Fruit fly (Drosophila melanogaster): ENCODE results near the gene CG15468.

- no peak for TF ChIP-seq Camta (GFP tag; optimal IDR thresholded peaks at IDR 0.05)
- no peak for TF ChIP-seq CG10431 (GFP tag; optimal IDR thresholded peaks at IDR 0.05)
- no peak for TF ChIP-seq CG30431 (GFP tag; optimal IDR thresholded peaks at IDR 0.05)
- no peak for TF ChIP-seq ewg (GFP tag; optimal IDR thresholded peaks at IDR 0.05)
- TF ChIP-seq h (optimal IDR thresholded peaks at IDR 0.05): no peak
- no peak for TF ChIP-seq cwo (GFP tag; optimal IDR thresholded peaks at IDR 0.05)
- TF ChIP-seq dimm (GFP tag; IDR thresholded peaks at IDR 0.05): no peak
- no peak for TF ChIP-seq ap (GFP tag; IDR thresholded peaks at IDR 0.05)
- no peak for TF ChIP-seq gem (tag; optimal IDR thresholded peaks at IDR 0.05)
- TF ChIP-seq psq (GFP tag; optimal IDR thresholded peaks at IDR 0.05): no peak
- no peak for TF ChIP-seq CG9932 (GFP tag; IDR thresholded peaks at IDR 0.05)
Measured at dm6 chrX:4997141-4997540, 36.2 kb upstream of the CG15468 start, which contains the start of gene CG12680.

Data from whole organism, embryonic.